Fruit fly (Drosophila melanogaster): ENCODE data around the gene CG42507.
A peak's percentile ranks its signal among the peaks of the same experiment; 100 is the strongest.

CG42507 gene

DNA sequence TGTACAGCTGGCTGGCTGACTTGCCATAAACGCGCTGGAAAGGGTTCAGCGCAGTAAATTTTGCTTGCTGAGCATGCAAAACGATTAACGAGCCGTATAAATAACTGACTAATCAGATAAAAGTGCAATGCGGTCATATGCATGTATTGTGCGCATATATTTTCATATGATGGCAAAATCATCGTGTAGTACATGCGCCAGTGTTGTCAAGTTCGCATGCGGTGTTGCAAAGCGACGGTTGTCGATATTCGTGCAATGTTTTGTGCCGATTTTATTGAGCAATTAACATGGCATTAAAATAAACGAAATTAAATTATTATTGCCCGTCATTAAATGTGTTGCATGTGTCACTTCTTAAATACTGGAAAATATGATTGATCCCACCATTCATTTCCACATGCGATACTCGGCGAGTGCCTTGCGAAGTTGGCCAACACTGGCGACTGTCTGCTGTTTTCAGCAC is 32.4 kb upstream of the CG42507 start (continued):
- TF ChIP-seq CG4424 (GFP tag; optimal IDR thresholded peaks at IDR 0.05) (peak; percentile 65), CG6765 (GFP tag; optimal IDR thresholded peaks at IDR 0.05) (no peak), CG13123 (GFP tag; optimal IDR thresholded peaks at IDR 0.05) (peak; percentile 85), Mrtf (GFP tag; IDR thresholded peaks at IDR 0.05) (peak; percentile 65; the same call in 2 of the 3 replicates), bigmax (GFP tag; optimal IDR thresholded peaks at IDR 0.05) (no peak), tio (GFP tag; optimal IDR thresholded peaks at IDR 0.05) (no peak), Antp (GFP tag; optimal IDR thresholded peaks at IDR 0.05) (peak; percentile 89), Asciz (GFP tag; optimal IDR thresholded peaks at IDR 0.05) (no peak), CG7372 (GFP tag; IDR thresholded peaks at IDR 0.05) (peak; percentile 75), Meics (GFP tag; optimal IDR thresholded peaks at IDR 0.05) (no peak), btn (GFP tag; optimal IDR thresholded peaks at IDR 0.05) (peak; percentile 56), sna (GFP tag; IDR thresholded peaks at IDR 0.05; ENCODE audit: partially characterized antibody) (peak; percentile 59), aop (GFP tag; IDR thresholded peaks at IDR 0.05) (no peak), dimm (GFP tag; IDR thresholded peaks at IDR 0.05) (no peak), CG15269 (tag; optimal IDR thresholded peaks at IDR 0.05) (no peak), CG6254 (GFP tag; optimal IDR thresholded peaks at IDR 0.05) (no peak)

DNA sequence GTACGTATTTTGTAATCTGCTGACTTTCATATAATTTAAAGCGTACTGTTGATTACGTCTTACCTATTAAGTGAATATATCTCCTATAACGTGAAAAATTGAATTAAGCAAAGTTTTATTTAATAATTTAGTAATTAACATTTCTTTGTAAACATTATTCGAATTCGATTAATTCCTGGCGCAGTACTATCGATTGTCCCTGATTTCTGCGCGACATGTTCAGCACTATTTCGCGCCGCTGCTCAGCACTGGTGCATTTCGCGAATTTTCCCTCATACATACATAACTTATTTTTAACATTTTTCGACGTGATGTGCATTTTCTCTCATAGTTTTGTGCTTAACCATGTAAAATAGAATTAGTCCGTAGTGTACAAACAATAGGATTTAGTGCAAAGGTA is 31.9 kb upstream of the CG42507 start, which contains the start of gene Helz:
Gene Helz, plus strand, starts transcription at position 260 of the 400 bp plus-strand sequence.
- TF ChIP-seq Ets65A (GFP tag) (peak; percentile 96), zfh1 (GFP tag; IDR thresholded peaks at IDR 0.05) (peak; percentile 51; the same call in 2 of the 3 replicates), vvl (GFP tag; IDR thresholded peaks at IDR 0.05) (peak; percentile 21; the same call in 1 of the 2 replicates), CG8290 (GFP tag; optimal IDR thresholded peaks at IDR 0.05) (no peak), CG8290 (tag; optimal IDR thresholded peaks at IDR 0.05) (peak in 1 of 2 experiments; percentile 77), CG32767 (GFP tag; IDR thresholded peaks at IDR 0.05) (peak; percentile 13; the same call in 1 of the 2 replicates), Dp (GFP tag; optimal IDR thresholded peaks at IDR 0.05) (peak; percentile 96), caup (GFP tag; optimal IDR thresholded peaks at IDR 0.05; ENCODE audit: severe bottlenecking) (peak; percentile 14), NFAT (GFP tag; IDR thresholded peaks at IDR 0.05) (peak; percentile 32; the same call in 1 of the 2 replicates), ken (GFP tag; IDR thresholded peaks at IDR 0.05) (0 out of 3 replicates have a peak, but pooled peaks have one; percentile 16), bbx (GFP tag; IDR thresholded peaks at IDR 0.05; ENCODE audit: partially characterized antibody) (peak; percentile 68), Atf-2 (GFP tag; optimal IDR thresholded peaks at IDR 0.05) (no peak), CG2116 (GFP tag; optimal IDR thresholded peaks at IDR 0.05) (peak; percentile 3), CG11456 (GFP tag; IDR thresholded peaks at IDR 0.05) (peak; percentile 30; the same call in 1 of the 3 replicates), CG11247 (GFP tag; IDR thresholded peaks at IDR 0.05) (peak; percentile 57), CG17912 (GFP tag; optimal IDR thresholded peaks at IDR 0.05) (no peak), CG43689 (GFP tag; IDR thresholded peaks at IDR 0.05) (no peak), Rfx (GFP tag; IDR thresholded peaks at IDR 0.05) (peak; percentile 69), gro (GFP tag; optimal IDR thresholded peaks at IDR 0.05) (peak; percentile 31), Asciz (GFP tag; optimal IDR thresholded peaks at IDR 0.05) (no peak), pzg (GFP tag; optimal IDR thresholded peaks at IDR 0.05) (peak; percentile 59), Med (GFP tag) (peak; percentile 85), CG3847 (GFP tag; IDR thresholded peaks at IDR 0.05) (peak; percentile 70), dysf (GFP tag; IDR thresholded peaks at IDR 0.05) (peak; percentile 31; the same call in 1 of the 3 replicates), Vsx1 (GFP tag; optimal IDR thresholded peaks at IDR 0.05) (peak; percentile 20), HLHmδ (GFP tag; optimal IDR thresholded peaks at IDR 0.05) (peak; percentile 40), CG4360 (GFP tag; IDR thresholded peaks at IDR 0.05) (no peak), Trl (optimal IDR thresholded peaks at IDR 0.05) (no peak), Trl (GFP tag; optimal IDR thresholded peaks at IDR 0.05) (no peak), rib (GFP tag; IDR thresholded peaks at IDR 0.05) (peak; percentile 92), mirr (GFP tag; optimal IDR thresholded peaks at IDR 0.05) (no peak), CG9727 (GFP tag; optimal IDR thresholded peaks at IDR 0.05) (no peak), Bgb (GFP tag; IDR thresholded peaks at IDR 0.05; ENCODE audit: partially characterized antibody) (peak; percentile 35), CG10979 (tag; optimal IDR thresholded peaks at IDR 0.05) (no peak), Pdp1 (GFP tag; optimal IDR thresholded peaks at IDR 0.05) (peak in 1 of 2 experiments; percentile 11), ase (GFP tag; IDR thresholded peaks at IDR 0.05) (no peak)
